Fruit fly (Drosophila melanogaster): ENCODE measurements around the gene disp.

disp gene

dm6 chr3R:5836536-5836935 lies 19.6 kb downstream of the disp start:
- TF ChIP-seq Crg-1 (GFP tag; optimal IDR thresholded peaks at IDR 0.05) (no peak), pad (GFP tag; optimal IDR thresholded peaks at IDR 0.05) (no peak), CG5204 (GFP tag; optimal IDR thresholded peaks at IDR 0.05) (no peak), ovo (GFP tag; optimal IDR thresholded peaks at IDR 0.05) (no peak), cic (GFP tag; optimal IDR thresholded peaks at IDR 0.05) (peak; percentile 8)

- no peak for TF ChIP-seq ovo (GFP tag; optimal IDR thresholded peaks at IDR 0.05)
- peak; percentile 62 for TF ChIP-seq CG14711 (tag; optimal IDR thresholded peaks at IDR 0.05)
- TF ChIP-seq pad (GFP tag; optimal IDR thresholded peaks at IDR 0.05), result peak; percentile 14
- peak; percentile 60 for TF ChIP-seq CG7101 (tag; optimal IDR thresholded peaks at IDR 0.05)
- TF ChIP-seq cic (GFP tag; optimal IDR thresholded peaks at IDR 0.05), result peak; percentile 44
- peak; percentile 60 for TF ChIP-seq Clk (GFP tag; optimal IDR thresholded peaks at IDR 0.05)
- no peak for TF ChIP-seq cnc (optimal IDR thresholded peaks at IDR 0.05)
- TF ChIP-seq Mnt (GFP tag; optimal IDR thresholded peaks at IDR 0.05), result peak; percentile 69
- TF ChIP-seq CG1620 (GFP tag; optimal IDR thresholded peaks at IDR 0.05), result peak; percentile 45
- peak; percentile 77 for TF ChIP-seq CG12768 (GFP tag; optimal IDR thresholded peaks at IDR 0.05)
- peak; percentile 67 for TF ChIP-seq toe (GFP tag; optimal IDR thresholded peaks at IDR 0.05)
- TF ChIP-seq tj (GFP tag; optimal IDR thresholded peaks at IDR 0.05), result peak; percentile 51
- TF ChIP-seq CG5204 (GFP tag; optimal IDR thresholded peaks at IDR 0.05), result peak; percentile 87
- peak; percentile 84 for TF ChIP-seq Hr96 (GFP tag; optimal IDR thresholded peaks at IDR 0.05)
- TF ChIP-seq CG7045 (GFP tag; optimal IDR thresholded peaks at IDR 0.05), result peak; percentile 90
- TF ChIP-seq CG11617 (GFP tag; optimal IDR thresholded peaks at IDR 0.05), result peak; percentile 62
- peak; percentile 84 for TF ChIP-seq CG33017 (tag; optimal IDR thresholded peaks at IDR 0.05)
- peak; percentile 78 for TF ChIP-seq kay (GFP tag; ENCODE audit: borderline replicate concordance)
- peak; percentile 43 for TF ChIP-seq Crg-1 (GFP tag; optimal IDR thresholded peaks at IDR 0.05)
- peak; percentile 17 for TF ChIP-seq bab1 (GFP tag; optimal IDR thresholded peaks at IDR 0.05)
Measured at dm6 chr3R:5833948-5834504, 22.1 kb downstream of the disp start.

dm6 chr3R:5832345-5832981 lies 23.6 kb downstream of the disp start:
- TF ChIP-seq Hr96 (GFP tag; optimal IDR thresholded peaks at IDR 0.05) (peak; percentile 1), cic (GFP tag; optimal IDR thresholded peaks at IDR 0.05) (peak; percentile 68), bab1 (GFP tag; optimal IDR thresholded peaks at IDR 0.05) (no peak), Crg-1 (GFP tag; optimal IDR thresholded peaks at IDR 0.05) (no peak)

dm6 chr3R:5831339-5831738 lies 24.8 kb downstream of the disp start, which contains the start of gene CG1208:
Gene CG1208 (plus strand): TSS chr3R:5831639.
- TF ChIP-seq kay (GFP tag; ENCODE audit: borderline replicate concordance), result no peak
- no peak for TF ChIP-seq CG11617 (GFP tag; optimal IDR thresholded peaks at IDR 0.05)

dm6 chr3R:5829762-5830161 lies 26.3 kb downstream of the disp start, which contains the start of gene glob3:
Gene glob3 (plus strand): TSS chr3R:5830062.
- TF ChIP-seq cic (GFP tag; optimal IDR thresholded peaks at IDR 0.05), result no peak
- no peak for TF ChIP-seq tj (GFP tag; optimal IDR thresholded peaks at IDR 0.05)
- no peak for TF ChIP-seq cnc (optimal IDR thresholded peaks at IDR 0.05)
- no peak for TF ChIP-seq ovo (GFP tag; optimal IDR thresholded peaks at IDR 0.05)
- TF ChIP-seq Clk (GFP tag; optimal IDR thresholded peaks at IDR 0.05), result no peak
- no peak for TF ChIP-seq CG5204 (GFP tag; optimal IDR thresholded peaks at IDR 0.05)
- TF ChIP-seq CG7101 (tag; optimal IDR thresholded peaks at IDR 0.05), result no peak
- TF ChIP-seq Hr96 (GFP tag; optimal IDR thresholded peaks at IDR 0.05), result no peak
- TF ChIP-seq CG1620 (GFP tag; optimal IDR thresholded peaks at IDR 0.05), result no peak
- TF ChIP-seq Mnt (GFP tag; optimal IDR thresholded peaks at IDR 0.05), result no peak

- peak; percentile 74 for TF ChIP-seq Mnt (GFP tag; optimal IDR thresholded peaks at IDR 0.05)
- peak; percentile 54 for TF ChIP-seq CG33017 (tag; optimal IDR thresholded peaks at IDR 0.05)
- peak; percentile 36 for TF ChIP-seq Clk (GFP tag; optimal IDR thresholded peaks at IDR 0.05)
- TF ChIP-seq CG12768 (GFP tag; optimal IDR thresholded peaks at IDR 0.05), result peak; percentile 42
- TF ChIP-seq CG7045 (GFP tag; optimal IDR thresholded peaks at IDR 0.05), result peak; percentile 60
- TF ChIP-seq ovo (GFP tag; optimal IDR thresholded peaks at IDR 0.05), result peak; percentile 57
- TF ChIP-seq tj (GFP tag; optimal IDR thresholded peaks at IDR 0.05), result peak; percentile 62
- peak; percentile 72 for TF ChIP-seq CG1620 (GFP tag; optimal IDR thresholded peaks at IDR 0.05)
- peak; percentile 96 for TF ChIP-seq kay (GFP tag; ENCODE audit: borderline replicate concordance)
- TF ChIP-seq pad (GFP tag; optimal IDR thresholded peaks at IDR 0.05), result peak; percentile 63
- TF ChIP-seq CG11617 (GFP tag; optimal IDR thresholded peaks at IDR 0.05), result peak; percentile 74
- no peak for TF ChIP-seq cnc (optimal IDR thresholded peaks at IDR 0.05)
- TF ChIP-seq CG7101 (tag; optimal IDR thresholded peaks at IDR 0.05), result peak; percentile 73
- peak; percentile 64 for TF ChIP-seq bab1 (GFP tag; optimal IDR thresholded peaks at IDR 0.05)
- TF ChIP-seq Hr96 (GFP tag; optimal IDR thresholded peaks at IDR 0.05), result peak; percentile 40
- peak; percentile 64 for TF ChIP-seq CG5204 (GFP tag; optimal IDR thresholded peaks at IDR 0.05)
- TF ChIP-seq CG14711 (tag; optimal IDR thresholded peaks at IDR 0.05), result peak; percentile 66
- TF ChIP-seq toe (GFP tag; optimal IDR thresholded peaks at IDR 0.05), result peak; percentile 69
- peak; percentile 20 for TF ChIP-seq cic (GFP tag; optimal IDR thresholded peaks at IDR 0.05)
- peak; percentile 55 for TF ChIP-seq Crg-1 (GFP tag; optimal IDR thresholded peaks at IDR 0.05)
Measured at dm6 chr3R:5824456-5824855, 31.7 kb downstream of the disp start, which contains the start of the genes Sec20 and dgrn. Gene Sec20 (minus strand): TSS chr3R:5824532. Gene dgrn (plus strand): TSS chr3R:5824615.
